Fruit fly (Drosophila melanogaster) whole organism, embryonic: ENCODE measurements around the gene Ask1.
A peak's percentile ranks its signal among the peaks of the same experiment; 100 is the strongest.

ENCODE experiments used
- Antp ChIP-seq: fragments of 200-800 bp; sonication (Bioruptor generic); optimal IDR thresholded peaks from 3 replicates; lab custom pipeline; 2016; ENCODE audit warnings: missing biosample characterization, missing genetic modification characterization
- Atf3 ChIP-seq: fragments of 200-800 bp; sonication (Bioruptor generic); optimal IDR thresholded peaks from 3 replicates; lab custom pipeline; 2016; ENCODE audit warnings: missing biosample characterization, missing genetic modification characterization
- CG10147 ChIP-seq: fragments of 200-800 bp; sonication (Bioruptor generic); optimal IDR thresholded peaks from 2 replicates; lab custom pipeline; 2019; ENCODE audit warnings: missing biosample characterization, mild to moderate bottlenecking, missing genetic modification characterization, moderate library complexity
- CG10274 ChIP-seq: fragments of 200-800 bp; sonication (Bioruptor generic); optimal IDR thresholded peaks from 3 replicates; lab custom pipeline; 2017; ENCODE audit warnings: missing biosample characterization, mild to moderate bottlenecking, missing genetic modification characterization
- CG10366 ChIP-seq: fragments of 200-800 bp; sonication (Bioruptor generic); IDR thresholded peaks from 2 replicates; pipeline ENCODE4 v1.3.6; 2022; ENCODE audit warnings: missing biosample characterization, missing genetic modification characterization
- CG10979 ChIP-seq: fragments of 200-800 bp; sonication (Bioruptor generic); optimal IDR thresholded peaks from 2 replicates; lab custom pipeline; 2018; ENCODE audit warnings: missing biosample characterization, mild to moderate bottlenecking, missing genetic modification characterization, moderate library complexity
- CG11085 ChIP-seq: fragments of 200-800 bp; sonication (Bioruptor generic); IDR thresholded peaks from 2 replicates; pipeline ENCODE4 v1.3.6; 2022; ENCODE audit warnings: missing biosample characterization, missing genetic modification characterization
- CG11723 ChIP-seq: fragments of 200-800 bp; sonication (Bioruptor generic); optimal IDR thresholded peaks from 2 replicates; lab custom pipeline; 2017; ENCODE audit warnings: missing biosample characterization, mild to moderate bottlenecking, missing genetic modification characterization
- CG12659 ChIP-seq: fragments of 200-800 bp; sonication (Bioruptor generic); optimal IDR thresholded peaks from 3 replicates; lab custom pipeline; 2017; ENCODE audit warnings: mild to moderate bottlenecking, missing biosample characterization, missing genetic modification reagents, missing genetic modification characterization
- CG12744 ChIP-seq: fragments of 200-800 bp; sonication (Bioruptor generic); optimal IDR thresholded peaks from 2 replicates; lab custom pipeline; 2016; ENCODE audit warnings: missing biosample characterization, missing genetic modification characterization
- CG14667 ChIP-seq: fragments of 200-800 bp; sonication (Bioruptor generic); IDR thresholded peaks from 2 replicates; pipeline ENCODE4 v1.3.6; 2022; ENCODE audit warnings: missing biosample characterization, missing genetic modification characterization
- CG15479 ChIP-seq: fragments of 200-800 bp; sonication (Bioruptor generic); optimal IDR thresholded peaks from 3 replicates; lab custom pipeline; 2019; ENCODE audit warnings: missing biosample characterization, mild to moderate bottlenecking, missing genetic modification characterization, moderate library complexity
- CG17186 ChIP-seq: fragments of 200-800 bp; sonication (Bioruptor generic); optimal IDR thresholded peaks from 3 replicates; lab custom pipeline; 2017; ENCODE audit warnings: missing biosample characterization, missing genetic modification reagents, missing genetic modification characterization
- CG2199 ChIP-seq: fragments of 200-800 bp; sonication (Bioruptor generic); IDR thresholded peaks from 3 replicates; pipeline ENCODE4 v1.3.6; 2022; ENCODE audit warnings: missing biosample characterization, missing genetic modification characterization
- CG2202 ChIP-seq: fragments of 200-800 bp; sonication (Bioruptor generic); optimal IDR thresholded peaks from 2 replicates; lab custom pipeline; 2018; ENCODE audit warnings: missing biosample characterization, mild to moderate bottlenecking, missing genetic modification characterization
- CG2875 ChIP-seq: fragments of 200-800 bp; sonication (Bioruptor generic); optimal IDR thresholded peaks from 2 replicates; lab custom pipeline; 2017; ENCODE audit warnings: missing biosample characterization, mild to moderate bottlenecking, missing genetic modification characterization, missing genetic modification reagents
- CG3726 ChIP-seq: fragments of 200-800 bp; sonication (Bioruptor generic); IDR thresholded peaks from 3 replicates; pipeline ENCODE4, ENCODE4 v1.3.6; 2022; ENCODE audit warnings: missing biosample characterization, missing genetic modification characterization
- CG4617 ChIP-seq: fragments of 200-800 bp; sonication (Bioruptor generic); optimal IDR thresholded peaks from 3 replicates; lab custom pipeline; 2016; ENCODE audit warnings: missing biosample characterization, missing genetic modification characterization, borderline replicate concordance
- CG4730 ChIP-seq: fragments of 200-800 bp; sonication (Bioruptor generic); IDR thresholded peaks from 2 replicates; pipeline ENCODE4 v1.3.6; 2022; ENCODE audit warnings: missing biosample characterization, missing genetic modification characterization
- CG6272 ChIP-seq: fragments of 200-800 bp; sonication (Bioruptor generic); IDR thresholded peaks from 2 replicates; pipeline ENCODE4 v1.3.6; 2022; ENCODE audit warnings: missing biosample characterization, missing genetic modification characterization
- CG6654 ChIP-seq: fragments of 200-800 bp; sonication (Bioruptor generic); optimal IDR thresholded peaks from 2 replicates; lab custom pipeline; 2017; ENCODE audit warnings: missing biosample characterization, mild to moderate bottlenecking, missing genetic modification characterization
- CTCF ChIP-seq: fragments of 200-800 bp; sonication (Bioruptor generic); optimal IDR thresholded peaks from 2 replicates; lab custom pipeline; 2017; ENCODE audit warnings: missing biosample characterization, mild to moderate bottlenecking, missing genetic modification characterization, moderate library complexity
- CrebB ChIP-seq: fragments of 200-800 bp; sonication (Bioruptor generic); optimal IDR thresholded peaks from 3 replicates; lab custom pipeline; 2018; ENCODE audit warnings: missing biosample characterization, mild to moderate bottlenecking, missing genetic modification characterization
- D ChIP-seq, 2 experiments: fragments of 200-800 bp in 1 of 2; fragments of >200 bp in 1 of 2; sonication (Bioruptor generic) in 1 of 2; optimal IDR thresholded peaks; 2 replicates in 1 of 2; 3 replicates in 1 of 2; lab custom pipeline; 2017; ENCODE audit warnings: mild to moderate bottlenecking in 1 of 2, missing biosample characterization in 1 of 2, missing genetic modification characterization in 1 of 2, missing genetic modification reagents in 1 of 2
- E2f1 ChIP-seq: fragments of 200-800 bp; sonication (Bioruptor generic); IDR thresholded peaks from 2 replicates; pipeline ENCODE4 v1.3.6; 2022; ENCODE audit warnings: missing biosample characterization, missing genetic modification characterization
- Mes4 ChIP-seq: fragments of 200-800 bp; sonication (Bioruptor generic); optimal IDR thresholded peaks from 2 replicates; lab custom pipeline; 2016; ENCODE audit warnings: missing biosample characterization, missing genetic modification characterization
- Nf-YC ChIP-seq: fragments of 200-800 bp; optimal IDR thresholded peaks from 3 replicates; lab custom pipeline; 2019; ENCODE audit warnings: missing biosample characterization, mild to moderate bottlenecking, missing genetic modification characterization, moderate library complexity
- PHDP ChIP-seq: fragments of 200-800 bp; sonication (Bioruptor generic); optimal IDR thresholded peaks from 3 replicates; lab custom pipeline; 2018; ENCODE audit warnings: missing biosample characterization, mild to moderate bottlenecking, missing genetic modification characterization, moderate library complexity
- Six4 ChIP-seq: fragments of 200-800 bp; sonication (Bioruptor generic); optimal IDR thresholded peaks from 2 replicates; lab custom pipeline; 2016; ENCODE audit warnings: missing biosample characterization, missing genetic modification characterization
- Trl ChIP-seq, 3 experiments: fragments of >200 bp in 2 of 3; fragments of 200-800 bp in 1 of 3; sonication (Bioruptor generic) in 1 of 3; optimal IDR thresholded peaks; 2 replicates in 1 of 3; 3 replicates in 2 of 3; lab custom pipeline; 2016 to 2017; ENCODE audit warnings: missing biosample characterization in 1 of 3, missing genetic modification characterization in 1 of 3
- Xrp1 ChIP-seq: fragments of 200-800 bp; sonication (Bioruptor generic); IDR thresholded peaks from 2 replicates; pipeline ENCODE4 v1.3.6; 2022; ENCODE audit warnings: missing biosample characterization, missing genetic modification characterization
- cad ChIP-seq: fragments of >200 bp; optimal IDR thresholded peaks from 2 replicates; lab custom pipeline; 2017; ENCODE audit warnings: missing biosample characterization, missing genetic modification characterization
- crc ChIP-seq: fragments of 200-800 bp; sonication (Bioruptor generic); optimal IDR thresholded peaks from 2 replicates; lab custom pipeline; 2016; ENCODE audit warnings: missing biosample characterization, missing genetic modification characterization
- emc ChIP-seq: fragments of 200-800 bp; sonication (Bioruptor generic); optimal IDR thresholded peaks from 2 replicates; lab custom pipeline; 2016; ENCODE audit warnings: missing biosample characterization, missing genetic modification characterization
- en ChIP-seq: fragments of 200-800 bp; sonication (Bioruptor generic); optimal IDR thresholded peaks from 2 replicates; lab custom pipeline; 2016; ENCODE audit warnings: missing biosample characterization, missing genetic modification characterization
- eyg ChIP-seq: fragments of 200-800 bp; sonication (Bioruptor generic); optimal IDR thresholded peaks from 3 replicates; lab custom pipeline; 2016; ENCODE audit warnings: missing biosample characterization, missing genetic modification characterization
- hkb ChIP-seq, 2 experiments: fragments of 200-800 bp in 1 of 2; fragments of >200 bp in 1 of 2; sonication (Bioruptor generic) in 1 of 2; IDR thresholded peaks in 1 of 2; optimal IDR thresholded peaks in 1 of 2; 2 replicates each; pipeline versions ENCODE4 v1.3.6 to Lab custom; 2017 to 2022; ENCODE audit warnings: missing biosample characterization in 1 of 2, missing genetic modification characterization in 1 of 2
- ind ChIP-seq: fragments of 200-800 bp; sonication (Bioruptor generic); optimal IDR thresholded peaks from 3 replicates; lab custom pipeline; 2016; ENCODE audit warnings: missing biosample characterization, missing genetic modification characterization
- jing ChIP-seq: fragments of 200-800 bp; sonication (Bioruptor generic); optimal IDR thresholded peaks from 2 replicates; lab custom pipeline; 2018; ENCODE audit warnings: missing biosample characterization, mild to moderate bottlenecking, missing genetic modification characterization
- lab ChIP-seq: fragments of 200-800 bp; sonication (Bioruptor generic); optimal IDR thresholded peaks from 3 replicates; lab custom pipeline; 2017; ENCODE audit warnings: missing biosample characterization, missing genetic modification characterization, mild to moderate bottlenecking, moderate library complexity, missing genetic modification reagents
- maf-S ChIP-seq: fragments of 200-800 bp; sonication (Bioruptor generic); optimal IDR thresholded peaks from 2 replicates; lab custom pipeline; 2016; ENCODE audit warnings: missing biosample characterization, missing genetic modification characterization
- nom ChIP-seq: fragments of 200-800 bp; sonication (Bioruptor generic); optimal IDR thresholded peaks from 2 replicates; lab custom pipeline; 2017; ENCODE audit warnings: missing biosample characterization, missing genetic modification characterization, mild to moderate bottlenecking, moderate library complexity, missing genetic modification reagents
- org-1 ChIP-seq: fragments of 200-800 bp; sonication (Bioruptor generic); optimal IDR thresholded peaks from 2 replicates; lab custom pipeline; 2017; ENCODE audit warnings: missing biosample characterization, missing genetic modification characterization
- otp ChIP-seq: fragments of 200-800 bp; sonication (Bioruptor generic); IDR thresholded peaks from 3 replicates; pipeline ENCODE4, ENCODE4 v1.3.6; 2022; ENCODE audit warnings: missing biosample characterization, missing genetic modification characterization
- sima ChIP-seq: fragments of 200-800 bp; sonication (Bioruptor generic); optimal IDR thresholded peaks from 2 replicates; lab custom pipeline; 2016; ENCODE audit warnings: missing biosample characterization, missing genetic modification characterization
- stc ChIP-seq: fragments of 200-800 bp; sonication (Bioruptor generic); IDR thresholded peaks from 2 replicates; pipeline ENCODE4 v1.3.6; 2022; ENCODE audit warnings: missing biosample characterization, missing genetic modification characterization
- tap ChIP-seq: fragments of 200-800 bp; optimal IDR thresholded peaks from 3 replicates; lab custom pipeline; 2019; ENCODE audit warnings: missing biosample characterization, mild to moderate bottlenecking, missing genetic modification characterization, moderate library complexity
- tna ChIP-seq: fragments of 200-800 bp; sonication (Bioruptor generic); IDR thresholded peaks from 2 replicates; pipeline ENCODE4 v1.3.6; 2022; ENCODE audit warnings: missing biosample characterization, missing genetic modification characterization; ENCODE audit not compliant: partially characterized antibody
- vvl ChIP-seq: fragments of 200-800 bp; sonication (Bioruptor generic); IDR thresholded peaks from 2 replicates; pipeline ENCODE4 v1.3.6; 2022; ENCODE audit warnings: missing biosample characterization, missing genetic modification characterization
- wek ChIP-seq: fragments of 200-800 bp; sonication (Bioruptor generic); optimal IDR thresholded peaks from 3 replicates; lab custom pipeline; 2018; ENCODE audit warnings: missing biosample characterization, mild to moderate bottlenecking, missing genetic modification characterization, moderate library complexity

Gene Ask1

DNA sequence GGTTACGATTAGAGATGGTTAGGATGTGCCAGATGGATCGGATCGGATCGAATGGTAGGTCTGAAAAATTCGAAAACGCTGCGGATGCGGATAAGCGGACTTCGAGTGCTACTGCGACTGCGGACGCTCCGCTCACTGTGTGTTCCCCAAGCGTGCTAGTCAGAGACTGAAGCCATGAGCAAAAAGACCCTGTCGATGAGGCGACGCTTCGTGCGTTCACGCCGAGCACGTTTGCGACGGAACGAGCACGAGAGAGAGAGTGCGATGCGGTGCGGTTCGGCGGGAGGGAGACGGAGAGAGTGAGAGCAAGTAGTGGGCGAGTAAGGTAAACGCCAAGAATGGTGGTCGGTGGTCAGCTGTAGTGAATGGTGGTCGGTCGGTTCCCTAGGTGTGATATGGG, 42.8 kb upstream of the Ask1 start, which contains the start of gene bnl (continued):
- TF ChIP-seq Xrp1 (GFP tag; lab: Robert Waterston, UW), result peak; percentile 33; the same call in 1 of the 2 replicates
- TF ChIP-seq en (GFP tag; lab: Kevin White, UChicago), result no peak
- no peak for TF ChIP-seq emc (GFP tag; lab: Kevin White, UChicago)
- peak; percentile 75 for TF ChIP-seq lab (GFP tag; lab: Kevin White, UChicago)
- TF ChIP-seq CG17186 (GFP tag; lab: Kevin White, UChicago), result no peak
- no peak for TF ChIP-seq CG4617 (GFP tag; lab: Kevin White, UChicago)
- TF ChIP-seq D (optimal IDR thresholded peaks at IDR 0.05; lab: Kevin White, UChicago), result no peak
- TF ChIP-seq D (GFP tag; optimal IDR thresholded peaks at IDR 0.05; lab: Kevin White, UChicago), result no peak
- peak; percentile 27 for TF ChIP-seq Atf3 (GFP tag; lab: Kevin White, UChicago)
- no peak for TF ChIP-seq CG11723 (GFP tag; lab: Kevin White, UChicago)
- no peak for TF ChIP-seq hkb (optimal IDR thresholded peaks at IDR 0.05; lab: Kevin White, UChicago)
- TF ChIP-seq hkb (GFP tag; IDR thresholded peaks at IDR 0.05; lab: Robert Waterston, UW), result peak; percentile 75
- TF ChIP-seq CG11085 (GFP tag; lab: Robert Waterston, UW), result no peak
- no peak for TF ChIP-seq nom (GFP tag; lab: Kevin White, UChicago)
- no peak for TF ChIP-seq Six4 (GFP tag; lab: Kevin White, UChicago)
- no peak for TF ChIP-seq stc (GFP tag; lab: Robert Waterston, UW)
- TF ChIP-seq crc (GFP tag; lab: Kevin White, UChicago), result no peak
- TF ChIP-seq CG6654 (GFP tag; lab: Kevin White, UChicago), result no peak
- TF ChIP-seq CG4730 (GFP tag; lab: Robert Waterston, UW), result no peak
- no peak for TF ChIP-seq ind (GFP tag; lab: Kevin White, UChicago)
- TF ChIP-seq CG10366 (GFP tag; lab: Robert Waterston, UW), result peak; percentile 45; the same call in 1 of the 2 replicates
- peak; percentile 69 for TF ChIP-seq jing
- peak; percentile 64 for TF ChIP-seq Nf-YC (tag; lab: Kevin White, UChicago)
- TF ChIP-seq CG14667 (GFP tag; lab: Robert Waterston, UW), result no peak
- TF ChIP-seq cad (GFP tag; lab: Kevin White, UChicago), result no peak
- TF ChIP-seq CG15479 (GFP tag; lab: Kevin White, UChicago), result peak; percentile 67
- TF ChIP-seq vvl (GFP tag; lab: Robert Waterston, UW), result peak; percentile 70; the same call in 1 of the 2 replicates
- TF ChIP-seq CG12744 (GFP tag; lab: Kevin White, UChicago), result peak; percentile 61
- no peak for TF ChIP-seq CG6272 (GFP tag; lab: Robert Waterston, UW)
- peak; percentile 64 for TF ChIP-seq wek (GFP tag; lab: Kevin White, UChicago)
- TF ChIP-seq sima (GFP tag; lab: Kevin White, UChicago), result no peak
- TF ChIP-seq CG3726 (GFP tag; lab: Robert Waterston, UW), result 0 out of 3 replicates have a peak, but pooled peaks have one; percentile 7
- TF ChIP-seq tna, result peak; percentile 60; the same call in 1 of the 2 replicates
- TF ChIP-seq eyg (GFP tag; lab: Kevin White, UChicago), result peak; percentile 34
- TF ChIP-seq CTCF (GFP tag; lab: Kevin White, UChicago), result no peak
- peak; percentile 34 for TF ChIP-seq Antp (GFP tag; lab: Kevin White, UChicago)
- no peak for TF ChIP-seq E2f1 (GFP tag; lab: Robert Waterston, UW)
- TF ChIP-seq maf-S (GFP tag; lab: Kevin White, UChicago), result no peak
- peak; percentile 21 for TF ChIP-seq org-1 (GFP tag; lab: Kevin White, UChicago)
- no peak for TF ChIP-seq CG2202 (tag; lab: Kevin White, UChicago)
- TF ChIP-seq CG10274, result no peak
- peak; percentile 43 for TF ChIP-seq tap
- TF ChIP-seq CrebB (tag; lab: Kevin White, UChicago), result peak; percentile 69
- TF ChIP-seq CG10979 (tag; lab: Kevin White, UChicago), result peak; percentile 35
- peak; percentile 13 for TF ChIP-seq CG12659 (GFP tag; lab: Kevin White, UChicago)
- TF ChIP-seq CG10147, result peak; percentile 18
- TF ChIP-seq Trl (optimal IDR thresholded peaks at IDR 0.05; lab: Kevin White, UChicago), result peak; percentile 75 to 79
- peak; percentile 55 for TF ChIP-seq Trl (GFP tag; optimal IDR thresholded peaks at IDR 0.05; lab: Kevin White, UChicago)
- TF ChIP-seq PHDP (tag; lab: Kevin White, UChicago), result peak; percentile 22
- no peak; the same call in 2 of the 3 replicates for TF ChIP-seq otp
- TF ChIP-seq Mes4 (GFP tag; lab: Kevin White, UChicago), result peak; percentile 6
- peak; percentile 15 for TF ChIP-seq CG2875 (GFP tag; lab: Kevin White, UChicago)
- peak; percentile 93; the same call in 2 of the 3 replicates for TF ChIP-seq CG2199 (GFP tag; lab: Robert Waterston, UW)
